Fruit fly (Drosophila melanogaster) whole organism, embryonic: ENCODE data around the gene Ugt35A1.

ENCODE experiments used
- B-H2 ChIP-seq: fragments of 200-800 bp; sonication (Bioruptor generic); optimal IDR thresholded peaks from 2 replicates; lab custom pipeline; 2018; ENCODE audit warnings: missing biosample characterization, mild to moderate bottlenecking, missing genetic modification characterization
- CG10209 ChIP-seq: fragments of 200-800 bp; sonication (Bioruptor generic); optimal IDR thresholded peaks from 3 replicates; lab custom pipeline; 2017; ENCODE audit warnings: missing biosample characterization, mild to moderate bottlenecking, missing genetic modification characterization, missing genetic modification reagents
- CG11560 ChIP-seq: fragments of 200-800 bp; sonication (Bioruptor generic); IDR thresholded peaks from 3 replicates; pipeline ENCODE4 v1.3.6; 2022; ENCODE audit warnings: missing biosample characterization, missing genetic modification characterization
- CG12659 ChIP-seq: fragments of 200-800 bp; sonication (Bioruptor generic); optimal IDR thresholded peaks from 3 replicates; lab custom pipeline; 2017; ENCODE audit warnings: mild to moderate bottlenecking, missing biosample characterization, missing genetic modification reagents, missing genetic modification characterization
- CG12744 ChIP-seq: fragments of 200-800 bp; sonication (Bioruptor generic); optimal IDR thresholded peaks from 2 replicates; lab custom pipeline; 2016; ENCODE audit warnings: missing biosample characterization, missing genetic modification characterization
- CG12769 ChIP-seq: fragments of 200-800 bp; sonication (Bioruptor generic); optimal IDR thresholded peaks from 2 replicates; lab custom pipeline; 2019; ENCODE audit warnings: missing biosample characterization, mild to moderate bottlenecking, missing genetic modification characterization, moderate library complexity
- CG14014 ChIP-seq: fragments of 200-800 bp; sonication (Bioruptor generic); IDR thresholded peaks from 2 replicates; pipeline ENCODE4 v1.3.6; 2022; ENCODE audit warnings: missing biosample characterization, missing genetic modification characterization
- CG14050 ChIP-seq: fragments of 200-800 bp; sonication (Bioruptor generic); IDR thresholded peaks from 3 replicates; pipeline ENCODE4 v1.3.6; 2022; ENCODE audit warnings: missing biosample characterization, missing genetic modification characterization
- CG17802 ChIP-seq: fragments of 200-800 bp; sonication (Bioruptor generic); optimal IDR thresholded peaks from 2 replicates; lab custom pipeline; 2018; ENCODE audit warnings: missing biosample characterization, mild to moderate bottlenecking, missing genetic modification characterization, moderate library complexity
- CG1792 ChIP-seq: fragments of 200-800 bp; sonication (Bioruptor generic); optimal IDR thresholded peaks from 2 replicates; lab custom pipeline; 2016; ENCODE audit warnings: missing biosample characterization, missing genetic modification characterization
- CG2120 ChIP-seq: fragments of 200-800 bp; sonication (Bioruptor generic); optimal IDR thresholded peaks from 3 replicates; lab custom pipeline; 2016; ENCODE audit warnings: missing biosample characterization, missing genetic modification characterization
- CG2678 ChIP-seq: fragments of 200-800 bp; sonication (Bioruptor generic); optimal IDR thresholded peaks from 3 replicates; lab custom pipeline; 2019; ENCODE audit warnings: missing biosample characterization, mild to moderate bottlenecking, missing genetic modification characterization, moderate library complexity
- CG4404 ChIP-seq: fragments of 200-800 bp; sonication (Bioruptor generic); IDR thresholded peaks from 2 replicates; pipeline ENCODE4 v1.3.6; 2022; ENCODE audit warnings: missing biosample characterization, missing genetic modification characterization
- CG4707 ChIP-seq: fragments of 200-800 bp; sonication (Bioruptor generic); optimal IDR thresholded peaks from 2 replicates; lab custom pipeline; 2018; ENCODE audit warnings: missing biosample characterization, mild to moderate bottlenecking, missing genetic modification characterization, moderate library complexity
- CG6791 ChIP-seq: fragments of 200-800 bp; sonication (Bioruptor generic); IDR thresholded peaks from 3 replicates; pipeline ENCODE4 v1.3.6; 2022; ENCODE audit warnings: missing biosample characterization, missing genetic modification characterization; ENCODE audit not compliant: partially characterized antibody
- CG7786 ChIP-seq: fragments of 200-800 bp; sonication (Bioruptor generic); optimal IDR thresholded peaks from 2 replicates; lab custom pipeline; 2016; ENCODE audit warnings: missing biosample characterization, missing genetic modification characterization
- CG7987 ChIP-seq: fragments of 200-800 bp; sonication (Bioruptor generic); optimal IDR thresholded peaks from 2 replicates; lab custom pipeline; 2018; ENCODE audit warnings: missing biosample characterization, mild to moderate bottlenecking, missing genetic modification characterization, moderate library complexity
- CkIIα-i1 ChIP-seq: fragments of 200-800 bp; sonication (Bioruptor generic); IDR thresholded peaks from 2 replicates; pipeline ENCODE4 v1.3.6; 2022; ENCODE audit warnings: missing biosample characterization, missing genetic modification characterization
- D ChIP-seq, 2 experiments: fragments of 200-800 bp in 1 of 2; fragments of >200 bp in 1 of 2; sonication (Bioruptor generic) in 1 of 2; optimal IDR thresholded peaks; 2 replicates in 1 of 2; 3 replicates in 1 of 2; lab custom pipeline; 2017; ENCODE audit warnings: mild to moderate bottlenecking in 1 of 2, missing biosample characterization in 1 of 2, missing genetic modification characterization in 1 of 2, missing genetic modification reagents in 1 of 2
- Hr3 ChIP-seq: fragments of 200-800 bp; sonication (Bioruptor generic); optimal IDR thresholded peaks from 3 replicates; lab custom pipeline; 2016; ENCODE audit warnings: missing biosample characterization, missing genetic modification characterization
- Hr78 ChIP-seq, 2 experiments: fragments of 200-800 bp in 1 of 2; fragments of >200 bp in 1 of 2; sonication (Bioruptor generic) in 1 of 2; optimal IDR thresholded peaks; 2 replicates each; lab custom pipeline; 2017 to 2019; ENCODE audit warnings: missing biosample characterization in 2 of 2, missing genetic modification characterization in 2 of 2, mild to moderate bottlenecking in 1 of 2, moderate library complexity in 1 of 2
- Lpt ChIP-seq: fragments of >200 bp; optimal IDR thresholded peaks from 2 replicates; lab custom pipeline; 2018; ENCODE audit warnings: missing biosample characterization, missing genetic modification characterization
- Mes4 ChIP-seq: fragments of 200-800 bp; sonication (Bioruptor generic); optimal IDR thresholded peaks from 2 replicates; lab custom pipeline; 2016; ENCODE audit warnings: missing biosample characterization, missing genetic modification characterization
- NK7.1 ChIP-seq: fragments of 200-800 bp; sonication (Bioruptor generic); optimal IDR thresholded peaks from 3 replicates; lab custom pipeline; 2016; ENCODE audit warnings: missing biosample characterization, missing genetic modification characterization
- Nf-YA ChIP-seq: fragments of 200-800 bp; sonication (Bioruptor generic); IDR thresholded peaks from 2 replicates; pipeline ENCODE4 v1.3.6; 2022; ENCODE audit warnings: missing biosample characterization, missing genetic modification characterization
- Nf-YB ChIP-seq: fragments of 200-800 bp; sonication (Bioruptor generic); optimal IDR thresholded peaks from 3 replicates; lab custom pipeline; 2019; ENCODE audit warnings: missing biosample characterization, mild to moderate bottlenecking, missing genetic modification characterization, moderate library complexity
- Oaz ChIP-seq: fragments of 200-800 bp; sonication (Bioruptor generic); IDR thresholded peaks from 2 replicates; pipeline ENCODE4 v1.3.6; 2022; ENCODE audit warnings: missing biosample characterization, missing genetic modification characterization
- Ptx1 ChIP-seq: fragments of 200-800 bp; sonication (Bioruptor generic); IDR thresholded peaks from 2 replicates; pipeline ENCODE4 v1.3.6; 2022; ENCODE audit warnings: missing biosample characterization, missing genetic modification characterization
- Sry-β ChIP-seq: fragments of 200-800 bp; sonication (Bioruptor generic); optimal IDR thresholded peaks from 2 replicates; lab custom pipeline; 2018; ENCODE audit warnings: missing biosample characterization, mild to moderate bottlenecking, missing genetic modification characterization, moderate library complexity
- Sry-δ ChIP-seq: fragments of 200-800 bp; sonication (Bioruptor generic); optimal IDR thresholded peaks from 2 replicates; lab custom pipeline; 2016; ENCODE audit warnings: missing biosample characterization, missing genetic modification characterization
- Usf ChIP-seq: fragments of 200-800 bp; sonication (Bioruptor generic); optimal IDR thresholded peaks from 2 replicates; lab custom pipeline; 2017; ENCODE audit warnings: missing genotype, missing biosample characterization, missing genetic modification characterization
- Xrp1 ChIP-seq: fragments of 200-800 bp; sonication (Bioruptor generic); IDR thresholded peaks from 2 replicates; pipeline ENCODE4 v1.3.6; 2022; ENCODE audit warnings: missing biosample characterization, missing genetic modification characterization
- ap ChIP-seq: fragments of 200-800 bp; sonication (Bioruptor generic); IDR thresholded peaks from 2 replicates; pipeline ENCODE4 v1.3.6; 2022; ENCODE audit warnings: missing biosample characterization, missing genetic modification characterization
- cato ChIP-seq: fragments of 200-800 bp; sonication (Bioruptor generic); optimal IDR thresholded peaks from 2 replicates; lab custom pipeline; 2016; ENCODE audit warnings: missing biosample characterization, missing genetic modification characterization, borderline replicate concordance
- cg ChIP-seq: fragments of 200-800 bp; sonication (Bioruptor generic); optimal IDR thresholded peaks from 3 replicates; lab custom pipeline; 2019; ENCODE audit warnings: missing biosample characterization, mild to moderate bottlenecking, missing genetic modification characterization, moderate library complexity
- dimm ChIP-seq: fragments of 200-800 bp; sonication (Bioruptor generic); IDR thresholded peaks from 2 replicates; pipeline ENCODE4 v1.3.6; 2022; ENCODE audit warnings: missing biosample characterization, missing genetic modification characterization
- dmrt11E ChIP-seq: fragments of 200-800 bp; sonication (Bioruptor generic); optimal IDR thresholded peaks from 3 replicates; lab custom pipeline; 2018; ENCODE audit warnings: missing biosample characterization, mild to moderate bottlenecking, missing genetic modification characterization, moderate library complexity
- gro ChIP-seq: fragments of 200-800 bp; sonication (Bioruptor generic); optimal IDR thresholded peaks from 2 replicates; lab custom pipeline; 2016; ENCODE audit warnings: missing biosample characterization, missing genetic modification characterization
- gsb ChIP-seq: fragments of 200-800 bp; sonication (Bioruptor generic); IDR thresholded peaks from 2 replicates; pipeline ENCODE4 v1.3.6; 2022; ENCODE audit warnings: missing biosample characterization, missing genetic modification characterization
- kah ChIP-seq: fragments of 200-800 bp; sonication (Bioruptor generic); optimal IDR thresholded peaks from 2 replicates; lab custom pipeline; 2018; ENCODE audit warnings: missing biosample characterization, mild to moderate bottlenecking, missing genetic modification characterization
- maf-S ChIP-seq: fragments of 200-800 bp; sonication (Bioruptor generic); optimal IDR thresholded peaks from 2 replicates; lab custom pipeline; 2016; ENCODE audit warnings: missing biosample characterization, missing genetic modification characterization
- pan ChIP-seq, 4 experiments: fragments of >200 bp in 3 of 4; fragments of 200-800 bp in 1 of 4; sonication (Bioruptor generic) in 1 of 4; optimal IDR thresholded peaks in 3 of 4; IDR thresholded peaks in 1 of 4; 2 replicates each; pipeline versions ENCODE4 v1.3.6 to Lab custom; 2017 to 2022; ENCODE audit warnings: missing biosample characterization in 2 of 4, missing genetic modification characterization in 2 of 4, mixed read lengths in 1 of 4
- pita ChIP-seq: fragments of 200-800 bp; sonication (Bioruptor generic); optimal IDR thresholded peaks from 2 replicates; lab custom pipeline; 2017; ENCODE audit warnings: missing biosample characterization, mild to moderate bottlenecking, missing genetic modification characterization
- schlank ChIP-seq: fragments of 200-800 bp; sonication (Bioruptor generic); optimal IDR thresholded peaks from 2 replicates; lab custom pipeline; 2018; ENCODE audit warnings: missing biosample characterization, mild to moderate bottlenecking, missing genetic modification characterization
- ssp ChIP-seq: fragments of 200-800 bp; sonication (Bioruptor generic); IDR thresholded peaks from 2 replicates; pipeline ENCODE4 v1.3.6; 2022; ENCODE audit warnings: missing biosample characterization, missing genetic modification characterization
- trem ChIP-seq: fragments of 200-800 bp; optimal IDR thresholded peaks from 3 replicates; lab custom pipeline; 2019; ENCODE audit warnings: missing biosample characterization, mild to moderate bottlenecking, missing genetic modification characterization, moderate library complexity
- twi ChIP-seq: fragments of 200-800 bp; optimal IDR thresholded peaks from 2 replicates; lab custom pipeline; 2019; ENCODE audit warnings: missing biosample characterization, mild to moderate bottlenecking, missing genetic modification characterization, moderate library complexity

The Ugt35A1 gene

dm6 chr3R:11211291-11212061 is 39.0 kb upstream of the Ugt35A1 start (continued):
- TF ChIP-seq CG7987 (GFP tag; lab: Kevin White, UChicago) (peak; percentile 35), ssp (GFP tag; lab: Robert Waterston, UW) (peak; percentile 57; the same call in 1 of the 2 replicates), maf-S (peak; percentile 79), Hr78 (GFP tag; optimal IDR thresholded peaks at IDR 0.05; lab: Kevin White, UChicago) (peak in 1 of 2 experiments; percentile 97), D (optimal IDR thresholded peaks at IDR 0.05; lab: Kevin White, UChicago) (no peak), D (GFP tag; optimal IDR thresholded peaks at IDR 0.05; lab: Kevin White, UChicago) (peak; percentile 25), B-H2 (peak; percentile 56), CG4707 (GFP tag; lab: Kevin White, UChicago) (no peak), Xrp1 (GFP tag; lab: Robert Waterston, UW) (peak; percentile 77), CG1792 (GFP tag; lab: Kevin White, UChicago) (peak; percentile 64), CG4404 (GFP tag; lab: Robert Waterston, UW) (peak; percentile 37; the same call in 1 of the 2 replicates), CG2120 (GFP tag; lab: Kevin White, UChicago) (peak; percentile 90), gro (peak; percentile 70), CG12769 (tag; lab: Kevin White, UChicago) (peak; percentile 94), pan (optimal IDR thresholded peaks at IDR 0.05; lab: Kevin White, UChicago) (no peak), pan (GFP tag; optimal IDR thresholded peaks at IDR 0.05 in 1 of 2, IDR thresholded peaks at IDR 0.05 in 1 of 2) (peak in 1 of 2 experiments; percentile 75), CG10209 (GFP tag; lab: Kevin White, UChicago) (peak; percentile 57), CG2678 (tag; lab: Kevin White, UChicago) (peak; percentile 76), Ptx1 (GFP tag; lab: Robert Waterston, UW) (peak; percentile 81), CG6791 (GFP tag; lab: Robert Waterston, UW) (0 out of 3 replicates have a peak, but pooled peaks have one; percentile 41), CG12744 (GFP tag; lab: Kevin White, UChicago) (peak; percentile 64), Oaz (GFP tag; lab: Robert Waterston, UW) (peak; percentile 45), CG11560 (tag; lab: Robert Waterston, UW) (no peak), cg (GFP tag; lab: Kevin White, UChicago) (peak; percentile 23), trem (tag; lab: Kevin White, UChicago) (peak; percentile 39), twi (tag; lab: Kevin White, UChicago) (peak; percentile 6), gsb (GFP tag; lab: Robert Waterston, UW) (no peak), Usf (peak; percentile 20), CG17802 (peak; percentile 38), CG12659 (GFP tag; lab: Kevin White, UChicago) (peak; percentile 76), CG14014 (peak; percentile 80), Nf-YA (peak; percentile 56), dmrt11E (peak; percentile 51), cato (peak; percentile 6), Lpt (GFP tag; lab: Kevin White, UChicago) (no peak), schlank (peak; percentile 25), dimm (GFP tag; lab: Robert Waterston, UW) (0 out of 2 replicates have a peak, but pooled peaks have one; percentile 27), Mes4 (peak; percentile 54), Sry-β (GFP tag; lab: Kevin White, UChicago) (peak; percentile 90), pita (no peak), CkIIα-i1 (GFP tag; lab: Robert Waterston, UW) (no peak), Hr3 (GFP tag; lab: Kevin White, UChicago) (peak; percentile 77), CG14050 (GFP tag; lab: Robert Waterston, UW) (peak; percentile 66), CG7786 (GFP tag; lab: Kevin White, UChicago) (peak; percentile 70), Sry-δ (GFP tag; lab: Kevin White, UChicago) (peak; percentile 34), NK7.1 (GFP tag; lab: Kevin White, UChicago) (peak; percentile 35), Nf-YB (peak; percentile 9), ap (GFP tag; lab: Robert Waterston, UW) (peak; percentile 39; the same call in 1 of the 2 replicates), kah (GFP tag; lab: Kevin White, UChicago) (peak; percentile 87)
